Worm (Caenorhabditis elegans) whole organism, L2 larva: ENCODE results near the gene klp-11.
"Not testable (repeated sequence)": the region's sequence is repeated elsewhere in the genome, so short reads cannot be mapped to it uniquely, and the experiment has no call there.

ENCODE experiments used
- C34F6.9 ChIP-seq: fragments of 150-350 bp; optimal IDR thresholded peaks from 2 replicates; lab custom pipeline; 2014; ENCODE audit warnings: missing biosample characterization, missing genetic modification characterization
- F13H6.1 ChIP-seq: sonication (generic microtip); optimal IDR thresholded peaks from 2 replicates; lab custom pipeline; 2016; ENCODE audit warnings: missing genetic modification characterization, missing compliant biosample characterization
- R02D3.7 ChIP-seq: fragments of 150-350 bp; optimal IDR thresholded peaks from 2 replicates; lab custom pipeline; 2014; ENCODE audit warnings: missing biosample characterization, missing genetic modification characterization
- Y55F3AM.14 ChIP-seq: fragments of 200-800 bp; sonication (Bioruptor generic); optimal IDR thresholded peaks from 2 replicates; lab custom pipeline; 2018; ENCODE audit warnings: mild to moderate bottlenecking, missing genetic modification characterization, missing compliant biosample characterization
- ZK546.5 ChIP-seq: sonication (generic microtip); optimal IDR thresholded peaks from 2 replicates; lab custom pipeline; 2017; ENCODE audit warnings: missing biosample characterization, missing genetic modification characterization
- aly-2 ChIP-seq: fragments of 150-350 bp; optimal IDR thresholded peaks from 2 replicates; lab custom pipeline; 2014; ENCODE audit warnings: missing biosample characterization, missing genetic modification characterization
- ama-1 ChIP-seq: fragments of 150-350 bp; optimal IDR thresholded peaks from 2 replicates; lab custom pipeline; 2018; ENCODE audit warnings: inconsistent platforms
- blmp-1 ChIP-seq: sonication (generic microtip); optimal IDR thresholded peaks from 2 replicates; lab custom pipeline; 2017; ENCODE audit warnings: missing genetic modification characterization, mild to moderate bottlenecking, missing compliant biosample characterization, antibody characterized with exemption, moderate library complexity; ENCODE audit not compliant: insufficient read depth
- ceh-82 ChIP-seq: fragments of 150-350 bp; optimal IDR thresholded peaks from 2 replicates; lab custom pipeline; 2014; ENCODE audit warnings: missing biosample characterization, missing genetic modification characterization
- crh-2 ChIP-seq: sonication (generic microtip); optimal IDR thresholded peaks from 2 replicates; lab custom pipeline; 2017; ENCODE audit warnings: missing biosample characterization, missing genetic modification characterization
- dmd-4 ChIP-seq: sonication (generic microtip); optimal IDR thresholded peaks from 2 replicates; lab custom pipeline; 2017; ENCODE audit warnings: missing biosample characterization, missing genetic modification characterization
- egl-27 ChIP-seq: sonication (generic microtip); optimal IDR thresholded peaks from 3 replicates; lab custom pipeline; 2017; ENCODE audit warnings: missing biosample characterization, missing genetic modification reagents, missing genetic modification characterization
- elt-3 ChIP-seq: sonication (generic microtip); optimal IDR thresholded peaks from 2 replicates; lab custom pipeline; 2017; ENCODE audit warnings: missing biosample characterization, missing genetic modification characterization
- fos-1 ChIP-seq: fragments of 150-350 bp; optimal IDR thresholded peaks from 2 replicates; lab custom pipeline; 2014; ENCODE audit warnings: missing biosample characterization, missing genetic modification characterization
- lin-13 ChIP-seq: fragments of 150-350 bp; optimal IDR thresholded peaks from 2 replicates; lab custom pipeline; 2014; ENCODE audit warnings: missing biosample characterization, missing genetic modification reagents, missing genetic modification characterization
- lin-39 ChIP-seq: fragments of 150-350 bp; optimal IDR thresholded peaks from 2 replicates; lab custom pipeline; 2014; ENCODE audit warnings: missing biosample characterization, missing genetic modification reagents, missing genetic modification characterization
- lsy-2 ChIP-seq, 2 experiments: fragments of 150-350 bp in 1 of 2; sonication (generic microtip) in 1 of 2; optimal IDR thresholded peaks; 2 replicates each; lab custom pipeline; 2014 to 2017; ENCODE audit warnings: missing biosample characterization in 2 of 2, missing genetic modification characterization in 2 of 2
- mdl-1 ChIP-seq, 2 experiments: fragments of 150-350 bp in 1 of 2; sonication (generic microtip) in 1 of 2; optimal IDR thresholded peaks; 2 replicates each; lab custom pipeline; 2017; ENCODE audit warnings: missing biosample characterization in 2 of 2, missing genetic modification characterization in 2 of 2
- nhr-10 ChIP-seq: sonication (generic microtip); optimal IDR thresholded peaks from 2 replicates; lab custom pipeline; 2017; ENCODE audit warnings: missing biosample characterization, missing genetic modification characterization
- nhr-21 ChIP-seq: fragments of 150-350 bp; optimal IDR thresholded peaks from 2 replicates; lab custom pipeline; 2014; ENCODE audit warnings: missing biosample characterization, missing genetic modification characterization
- nhr-23 ChIP-seq: fragments of 150-350 bp; optimal IDR thresholded peaks from 2 replicates; lab custom pipeline; 2014; ENCODE audit warnings: missing biosample characterization, missing genetic modification reagents, missing genetic modification characterization
- nhr-25 ChIP-seq: fragments of 150-350 bp; sonication (generic microtip); optimal IDR thresholded peaks from 3 replicates; lab custom pipeline; 2014; ENCODE audit warnings: missing biosample characterization, missing genetic modification characterization
- nhr-77 ChIP-seq: fragments of 150-350 bp; optimal IDR thresholded peaks from 2 replicates; lab custom pipeline; 2014; ENCODE audit warnings: missing biosample characterization, missing genetic modification characterization
- sem-4 ChIP-seq: fragments of 150-350 bp; optimal IDR thresholded peaks from 2 replicates; lab custom pipeline; 2014; ENCODE audit warnings: missing biosample characterization, missing genetic modification reagents, missing genetic modification characterization
- skn-1 ChIP-seq: sonication (generic microtip); optimal IDR thresholded peaks from 2 replicates; lab custom pipeline; 2017; ENCODE audit warnings: missing biosample characterization, missing genetic modification characterization
- sma-3 ChIP-seq: sonication (generic microtip); optimal IDR thresholded peaks from 2 replicates; lab custom pipeline; 2016; ENCODE audit warnings: missing genetic modification reagents, missing genetic modification characterization, missing compliant biosample characterization
- sma-9 ChIP-seq, 2 experiments: fragments of 150-350 bp in 1 of 2; sonication (generic microtip) in 1 of 2; optimal IDR thresholded peaks; 2 replicates each; lab custom pipeline; 2014 to 2016; ENCODE audit warnings: missing genetic modification characterization in 2 of 2, mild to moderate bottlenecking in 1 of 2, missing biosample characterization in 1 of 2, missing compliant biosample characterization in 1 of 2, missing genetic modification reagents in 1 of 2, moderate library complexity in 1 of 2
- unc-39 ChIP-seq: fragments of 150-350 bp; optimal IDR thresholded peaks from 2 replicates; lab custom pipeline; 2014; ENCODE audit warnings: missing biosample characterization, missing genetic modification characterization
- unc-55 ChIP-seq: fragments of 150-350 bp; sonication (generic microtip); optimal IDR thresholded peaks from 3 replicates; lab custom pipeline; 2014; ENCODE audit warnings: missing biosample characterization, missing genetic modification reagents, missing genetic modification characterization
- unc-62 ChIP-seq: fragments of 150-350 bp; optimal IDR thresholded peaks from 2 replicates; lab custom pipeline; 2014; ENCODE audit warnings: missing biosample characterization, missing genetic modification reagents, missing genetic modification characterization
- zag-1 ChIP-seq: fragments of 150-350 bp; optimal IDR thresholded peaks from 2 replicates; lab custom pipeline; 2014; ENCODE audit warnings: missing biosample characterization, missing genetic modification characterization
- ztf-1 ChIP-seq: fragments of 200-800 bp; sonication (Bioruptor generic); conservative IDR thresholded peaks from 2 replicates; pipeline ENCODE4 v1.3.6; 2022; ENCODE audit warnings: missing genetic modification characterization, missing compliant biosample characterization
- ztf-4 ChIP-seq: fragments of 150-350 bp; optimal IDR thresholded peaks from 2 replicates; lab custom pipeline; 2014; ENCODE audit warnings: missing biosample characterization, missing genetic modification characterization

Gene klp-11

DNA sequence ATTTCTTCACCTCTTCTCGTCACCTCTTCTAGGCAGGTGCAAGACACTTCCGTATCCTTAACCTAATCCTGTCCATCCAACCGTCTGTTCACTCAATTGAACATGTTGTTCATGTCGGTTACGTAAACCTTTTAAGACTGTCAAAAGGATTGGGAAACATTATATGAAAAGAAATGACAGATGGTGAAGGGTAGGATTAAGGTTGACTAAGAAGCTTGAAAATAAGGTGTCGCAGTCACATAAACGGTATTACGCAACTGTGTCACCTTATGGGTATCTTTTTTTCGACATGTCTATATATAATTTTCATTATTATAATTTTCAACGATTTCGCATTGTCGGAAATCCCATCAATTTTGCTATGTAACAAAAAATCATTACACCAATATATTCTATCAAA is 39.1 kb downstream of the klp-11 start:
- TF ChIP-seq nhr-23 (tag; lab: Kevin White, UChicago) (no peak), ZK546.5 (tag; lab: Kevin White, UChicago) (no peak), crh-2 (tag; lab: Kevin White, UChicago) (no peak), unc-55 (GFP tag; lab: Kevin White, UChicago) (no peak), ztf-1 (GFP tag; lab: Robert Waterston, UW) (no peak), egl-27 (tag; lab: Kevin White, UChicago) (no peak)

DNA sequence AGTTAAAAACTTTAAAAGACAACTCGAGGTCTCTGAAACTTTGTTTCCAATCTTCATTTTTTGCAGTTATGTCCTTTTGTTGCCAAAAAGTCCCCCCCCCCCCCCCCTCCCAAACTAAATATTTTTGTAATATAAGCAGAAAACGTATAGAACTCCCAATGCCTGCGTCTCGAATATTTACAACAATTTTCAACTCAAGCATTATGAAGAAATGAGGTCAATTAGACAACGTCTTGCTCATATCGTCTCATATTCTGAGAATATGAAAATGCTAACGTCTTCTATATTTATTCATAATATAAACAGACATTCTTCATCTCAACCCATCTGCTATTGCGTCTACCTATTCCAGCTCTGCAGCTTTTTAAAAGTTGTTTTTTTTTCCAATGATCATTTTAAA is 43.7 kb downstream of the klp-11 start, which contains the start of gene H23L24.1:
Gene H23L24.1, plus strand, starts transcription at position 301 of the 400 bp plus-strand sequence.
- TF ChIP-seq egl-27 (tag; lab: Kevin White, UChicago) (no peak), nhr-10 (tag; lab: Kevin White, UChicago) (no peak), C34F6.9 (no peak), ztf-4 (tag; lab: Kevin White, UChicago) (no peak), F13H6.1 (tag; lab: Kevin White, UChicago) (no peak), ztf-1 (GFP tag; lab: Robert Waterston, UW) (no peak), zag-1 (tag; lab: Kevin White, UChicago) (no peak), R02D3.7 (no peak), nhr-25 (no peak), mdl-1 (tag; optimal IDR thresholded peaks at IDR 0.05; lab: Kevin White, UChicago) (no peak), ceh-82 (tag; lab: Kevin White, UChicago) (no peak), lin-39 (tag; lab: Kevin White, UChicago) (no peak), lsy-2 (tag; optimal IDR thresholded peaks at IDR 0.05; lab: Kevin White, UChicago) (no peak), sma-3 (GFP tag; lab: Kevin White, UChicago) (no peak), skn-1 (tag; lab: Kevin White, UChicago) (no peak), sma-9 (GFP tag; optimal IDR thresholded peaks at IDR 0.05; lab: Kevin White, UChicago) (no peak), sma-9 (tag; optimal IDR thresholded peaks at IDR 0.05; lab: Kevin White, UChicago) (no peak), Y55F3AM.14 (no peak), dmd-4 (tag; lab: Kevin White, UChicago) (no peak), nhr-77 (tag; lab: Kevin White, UChicago) (no peak), unc-39 (no peak)

DNA sequence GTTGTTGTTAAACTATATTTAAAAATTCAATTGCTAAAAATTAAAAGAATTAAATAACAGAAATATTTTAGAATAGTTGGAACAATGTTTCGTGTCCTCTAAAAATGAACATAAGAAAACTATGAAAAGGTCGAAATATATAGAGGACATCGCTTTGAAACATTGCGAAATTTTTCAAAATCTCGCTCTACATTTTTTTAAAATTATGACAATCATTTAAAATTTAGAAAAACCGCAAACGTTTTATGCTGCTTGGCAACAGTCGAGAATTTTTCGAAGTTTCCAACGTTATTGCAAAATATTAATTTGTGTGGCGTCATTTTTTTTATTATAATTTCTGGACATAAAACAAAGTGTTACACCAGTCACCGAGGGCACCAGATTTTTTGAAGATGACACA is 46.8 kb downstream of the klp-11 start, which contains the start of the genes parg-2 and ipla-5:
Gene parg-2, minus strand, starts transcription at position 101 of the 400 bp plus-strand sequence.
Gene ipla-5, plus strand, starts transcription at position 216 of the 400 bp plus-strand sequence.
- TF ChIP-seq unc-62 (GFP tag; lab: Kevin White, UChicago); unc-39; sem-4 (tag; lab: Kevin White, UChicago): not testable (repeated sequence)

DNA sequence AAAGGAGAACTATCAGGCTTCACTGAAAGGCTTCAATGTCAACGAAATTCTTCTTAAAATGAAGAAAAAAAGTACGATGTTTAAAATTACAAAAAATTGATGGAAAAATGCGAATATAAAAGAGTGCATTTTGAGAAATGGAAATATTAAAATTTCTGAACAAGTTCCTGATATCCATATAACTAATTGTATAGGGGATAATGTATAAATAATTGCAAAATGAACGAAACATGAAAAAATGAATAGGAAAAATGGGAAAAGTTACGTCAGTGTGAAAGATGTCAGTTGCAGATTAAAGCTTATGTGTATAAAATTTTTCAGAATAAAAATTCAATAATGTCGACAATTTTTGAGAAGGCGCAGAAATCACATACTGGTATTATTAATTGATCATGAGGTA is 53.8 kb downstream of the klp-11 start:
- TF ChIP-seq nhr-77 (tag; lab: Kevin White, UChicago) (no peak), lin-39 (tag; lab: Kevin White, UChicago) (no peak), crh-2 (tag; lab: Kevin White, UChicago) (no peak), sem-4 (tag; lab: Kevin White, UChicago) (no peak), nhr-21 (tag; lab: Kevin White, UChicago) (no peak), elt-3 (tag; lab: Kevin White, UChicago) (no peak), unc-39 (no peak), ztf-4 (tag; lab: Kevin White, UChicago) (no peak), Y55F3AM.14 (no peak), sma-3 (GFP tag; lab: Kevin White, UChicago) (no peak), zag-1 (tag; lab: Kevin White, UChicago) (no peak), blmp-1 (tag; lab: Kevin White, UChicago) (no peak), ama-1 (lab: Kevin White, UChicago) (no peak), aly-2 (no peak), nhr-10 (tag; lab: Kevin White, UChicago) (no peak), fos-1 (tag; lab: Kevin White, UChicago) (no peak), lin-13 (GFP tag; lab: Kevin White, UChicago) (no peak)
